Worm (Caenorhabditis elegans): Measurements from ENCODE around the gene F13B6.3.

DNA sequence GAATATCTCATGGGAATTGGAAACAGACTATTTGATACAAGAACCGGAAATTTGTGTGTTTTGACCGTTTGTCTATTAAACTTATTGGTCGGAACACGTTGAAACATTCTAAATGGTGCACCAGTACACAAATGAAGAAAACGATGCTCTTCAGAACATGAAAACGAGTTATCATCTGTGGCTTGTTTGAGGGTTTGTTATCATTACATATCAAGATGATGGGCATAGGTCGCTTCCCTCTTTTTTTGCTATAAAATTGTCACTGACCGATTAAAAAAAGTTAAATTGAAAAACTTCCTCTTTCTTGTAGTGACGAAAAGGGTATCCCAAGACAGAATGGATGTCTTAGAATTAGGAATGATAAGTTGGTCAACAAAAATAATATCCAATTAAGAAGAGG lies 2.9 kb upstream of the F13B6.3 start:
- TF ChIP-seq attf-6 (GFP tag; IDR thresholded peaks at IDR 0.05) (no peak), bed-1 (GFP tag; IDR thresholded peaks at IDR 0.05) (no peak)

Measured in whole organism, young adult.